Fruit fly (Drosophila melanogaster) whole organism, embryonic: ENCODE data around the gene ghi.

Experiments used
- Ada2b ChIP-seq: fragments of 200-800 bp; sonication (Bioruptor generic); IDR thresholded peaks from 2 replicates; pipeline ENCODE4 v1.3.6; 2022; ENCODE audit warnings: missing biosample characterization, missing genetic modification characterization
- Aef1 ChIP-seq: fragments of 200-800 bp; sonication (Bioruptor generic); IDR thresholded peaks from 3 replicates; pipeline ENCODE4 v1.3.6; 2022; ENCODE audit warnings: missing biosample characterization, missing genetic modification characterization
- Atf3 ChIP-seq: fragments of 200-800 bp; sonication (Bioruptor generic); optimal IDR thresholded peaks from 3 replicates; lab custom pipeline; 2016; ENCODE audit warnings: missing biosample characterization, missing genetic modification characterization
- Awh ChIP-seq: fragments of 200-800 bp; sonication (Bioruptor generic); IDR thresholded peaks from 2 replicates; pipeline ENCODE4, ENCODE4 v1.3.6; 2022; ENCODE audit warnings: missing biosample characterization, missing genetic modification characterization
- B-H2 ChIP-seq: fragments of 200-800 bp; sonication (Bioruptor generic); optimal IDR thresholded peaks from 2 replicates; lab custom pipeline; 2018; ENCODE audit warnings: missing biosample characterization, mild to moderate bottlenecking, missing genetic modification characterization
- CG12299 ChIP-seq: fragments of 200-800 bp; sonication (Bioruptor generic); optimal IDR thresholded peaks from 2 replicates; lab custom pipeline; 2018; ENCODE audit warnings: missing biosample characterization, mild to moderate bottlenecking, missing genetic modification characterization
- CG13624 ChIP-seq: fragments of 200-800 bp; sonication (Bioruptor generic); optimal IDR thresholded peaks from 2 replicates; lab custom pipeline; 2016; ENCODE audit warnings: missing biosample characterization, missing genetic modification characterization
- CG15696 ChIP-seq: fragments of 200-800 bp; sonication (Bioruptor generic); optimal IDR thresholded peaks from 2 replicates; lab custom pipeline; 2019; ENCODE audit warnings: missing biosample characterization, mild to moderate bottlenecking, missing genetic modification characterization, moderate library complexity
- CG17328 ChIP-seq: fragments of 200-800 bp; sonication (Bioruptor generic); IDR thresholded peaks from 2 replicates; pipeline ENCODE4 v1.3.6; 2022; ENCODE audit warnings: missing biosample characterization, missing genetic modification characterization
- CG17912 ChIP-seq: fragments of 200-800 bp; sonication (Bioruptor generic); optimal IDR thresholded peaks from 2 replicates; lab custom pipeline; 2018; ENCODE audit warnings: missing biosample characterization, mild to moderate bottlenecking, missing genetic modification characterization
- CG18262 ChIP-seq: fragments of 200-800 bp; optimal IDR thresholded peaks from 3 replicates; lab custom pipeline; 2019; ENCODE audit warnings: missing biosample characterization, mild to moderate bottlenecking, missing genetic modification characterization, moderate library complexity
- CG1832 ChIP-seq: fragments of 200-800 bp; sonication (Bioruptor generic); optimal IDR thresholded peaks from 2 replicates; lab custom pipeline; 2017; ENCODE audit warnings: missing biosample characterization, mild to moderate bottlenecking, missing genetic modification characterization, inconsistent platforms
- CG2116 ChIP-seq: fragments of 200-800 bp; sonication (Bioruptor generic); optimal IDR thresholded peaks from 3 replicates; lab custom pipeline; 2018; ENCODE audit warnings: missing biosample characterization, mild to moderate bottlenecking, missing genetic modification characterization
- CG30431 ChIP-seq: fragments of 200-800 bp; sonication (Bioruptor generic); optimal IDR thresholded peaks from 2 replicates; lab custom pipeline; 2017; ENCODE audit warnings: missing biosample characterization, missing genetic modification characterization
- CG3163 ChIP-seq: fragments of 200-800 bp; sonication (Bioruptor generic); optimal IDR thresholded peaks from 3 replicates; lab custom pipeline; 2016; ENCODE audit warnings: missing biosample characterization, missing genetic modification characterization
- CG32772 ChIP-seq: fragments of 200-800 bp; sonication (Bioruptor generic); IDR thresholded peaks from 2 replicates; pipeline ENCODE4 v1.3.6; 2022; ENCODE audit warnings: missing biosample characterization, missing genetic modification characterization
- CG4707 ChIP-seq: fragments of 200-800 bp; sonication (Bioruptor generic); optimal IDR thresholded peaks from 2 replicates; lab custom pipeline; 2018; ENCODE audit warnings: missing biosample characterization, mild to moderate bottlenecking, missing genetic modification characterization, moderate library complexity
- CG7963 ChIP-seq: fragments of 200-800 bp; sonication (Bioruptor generic); IDR thresholded peaks from 3 replicates; pipeline ENCODE4 v1.3.6; 2022; ENCODE audit warnings: missing biosample characterization, missing genetic modification characterization; ENCODE audit not compliant: partially characterized antibody
- CG8281 ChIP-seq: fragments of 200-800 bp; sonication (Bioruptor generic); optimal IDR thresholded peaks from 2 replicates; lab custom pipeline; 2018; ENCODE audit warnings: missing biosample characterization, mild to moderate bottlenecking, missing genetic modification characterization, moderate library complexity
- CG8478 ChIP-seq: fragments of >200 bp; optimal IDR thresholded peaks from 2 replicates; lab custom pipeline; 2018
- D19A ChIP-seq: fragments of 200-800 bp; optimal IDR thresholded peaks from 3 replicates; lab custom pipeline; 2019; ENCODE audit warnings: missing biosample characterization, mild to moderate bottlenecking, missing genetic modification characterization, moderate library complexity
- Eip74EF ChIP-seq, 2 experiments: fragments of 200-800 bp in 1 of 2; fragments of >200 bp in 1 of 2; sonication (Bioruptor generic) in 1 of 2; optimal IDR thresholded peaks; 2 replicates each; lab custom pipeline; 2017 to 2019; ENCODE audit warnings: missing biosample characterization in 2 of 2, missing genetic modification characterization in 2 of 2, mild to moderate bottlenecking in 1 of 2, moderate library complexity in 1 of 2
- Hey ChIP-seq: fragments of 200-800 bp; sonication (Bioruptor generic); optimal IDR thresholded peaks from 3 replicates; lab custom pipeline; 2018; ENCODE audit warnings: missing biosample characterization, mild to moderate bottlenecking, missing genetic modification characterization
- Hmx ChIP-seq: fragments of 200-800 bp; sonication (Bioruptor generic); optimal IDR thresholded peaks from 2 replicates; lab custom pipeline; 2016; ENCODE audit warnings: missing biosample characterization, missing genetic modification characterization
- Hr39 ChIP-seq: fragments of >200 bp; optimal IDR thresholded peaks from 2 replicates; lab custom pipeline; 2017
- Mrtf ChIP-seq: fragments of 200-800 bp; sonication (Bioruptor generic); IDR thresholded peaks from 3 replicates; pipeline ENCODE4 v1.3.6; 2022; ENCODE audit warnings: missing biosample characterization, missing genetic modification characterization
- Neu2 ChIP-seq: fragments of 200-800 bp; sonication (Bioruptor generic); optimal IDR thresholded peaks from 3 replicates; lab custom pipeline; 2016; ENCODE audit warnings: missing biosample characterization, missing genetic modification characterization, borderline replicate concordance
- PHDP ChIP-seq: fragments of 200-800 bp; sonication (Bioruptor generic); optimal IDR thresholded peaks from 3 replicates; lab custom pipeline; 2018; ENCODE audit warnings: missing biosample characterization, mild to moderate bottlenecking, missing genetic modification characterization, moderate library complexity
- Ravus ChIP-seq: fragments of 200-800 bp; sonication (Bioruptor generic); IDR thresholded peaks from 2 replicates; pipeline ENCODE4 v1.3.6; 2022; ENCODE audit warnings: missing biosample characterization, missing genetic modification characterization
- Stat92E ChIP-seq, 3 experiments: fragments of >200 bp in 2 of 3; fragments of 200-800 bp in 1 of 3; sonication (Bioruptor generic) in 1 of 3; optimal IDR thresholded peaks; 2 replicates each; lab custom pipeline; 2017 to 2019; ENCODE audit warnings: missing biosample characterization in 3 of 3, missing genetic modification characterization in 3 of 3, mild to moderate bottlenecking in 1 of 3, moderate library complexity in 1 of 3
- TFAM ChIP-seq: fragments of 200-800 bp; sonication (Bioruptor generic); optimal IDR thresholded peaks from 2 replicates; lab custom pipeline; 2017; ENCODE audit warnings: missing biosample characterization, missing genetic modification characterization, inconsistent platforms
- crol ChIP-seq: fragments of 200-800 bp; sonication (Bioruptor generic); IDR thresholded peaks from 2 replicates; pipeline ENCODE4 v1.3.6; 2022; ENCODE audit warnings: missing biosample characterization, missing genetic modification characterization
- dm ChIP-seq: fragments of 200-800 bp; sonication (Bioruptor generic); optimal IDR thresholded peaks from 3 replicates; lab custom pipeline; 2016; ENCODE audit warnings: missing biosample characterization, missing genetic modification characterization
- esg ChIP-seq: fragments of 200-800 bp; sonication (Bioruptor generic); conservative IDR thresholded peaks from 2 replicates; pipeline ENCODE4 v1.3.6; 2022; ENCODE audit warnings: missing biosample characterization, missing genetic modification characterization
- gcm2 ChIP-seq: fragments of 200-800 bp; sonication (Bioruptor generic); optimal IDR thresholded peaks from 2 replicates; lab custom pipeline; 2016; ENCODE audit warnings: missing biosample characterization, missing genetic modification characterization
- grn ChIP-seq: fragments of 200-800 bp; sonication (Bioruptor generic); optimal IDR thresholded peaks from 3 replicates; lab custom pipeline; 2017; ENCODE audit warnings: missing biosample characterization, missing genetic modification characterization
- hkb ChIP-seq, 2 experiments: fragments of 200-800 bp in 1 of 2; fragments of >200 bp in 1 of 2; sonication (Bioruptor generic) in 1 of 2; IDR thresholded peaks in 1 of 2; optimal IDR thresholded peaks in 1 of 2; 2 replicates each; pipeline versions ENCODE4 v1.3.6 to Lab custom; 2017 to 2022; ENCODE audit warnings: missing biosample characterization in 1 of 2, missing genetic modification characterization in 1 of 2
- kni ChIP-seq: fragments of 200-800 bp; sonication (Bioruptor generic); optimal IDR thresholded peaks from 3 replicates; lab custom pipeline; 2017; ENCODE audit warnings: mild to moderate bottlenecking, missing biosample characterization, missing genetic modification reagents, missing genetic modification characterization
- lbe ChIP-seq: fragments of 200-800 bp; sonication (Bioruptor generic); optimal IDR thresholded peaks from 2 replicates; lab custom pipeline; 2016; ENCODE audit warnings: missing biosample characterization, mild to moderate bottlenecking, missing genetic modification characterization
- lov ChIP-seq, 2 experiments: fragments of 200-800 bp in 1 of 2; fragments of >200 bp in 1 of 2; sonication (Bioruptor generic) in 1 of 2; IDR thresholded peaks in 1 of 2; optimal IDR thresholded peaks in 1 of 2; 2 replicates in 1 of 2; 3 replicates in 1 of 2; pipeline versions ENCODE4 v1.3.6 to Lab custom; 2017 to 2022; ENCODE audit warnings: missing biosample characterization in 1 of 2, missing genetic modification characterization in 1 of 2
- mld ChIP-seq: fragments of 200-800 bp; sonication (Bioruptor generic); IDR thresholded peaks from 3 replicates; pipeline ENCODE4 v1.3.6; 2022; ENCODE audit warnings: missing biosample characterization, missing genetic modification characterization; ENCODE audit not compliant: partially characterized antibody
- pum ChIP-seq: fragments of 200-800 bp; sonication (Bioruptor generic); optimal IDR thresholded peaks from 2 replicates; lab custom pipeline; 2016; ENCODE audit warnings: missing biosample characterization, missing genetic modification characterization
- scrt ChIP-seq: fragments of 200-800 bp; sonication (Bioruptor generic); optimal IDR thresholded peaks from 2 replicates; lab custom pipeline; 2018; ENCODE audit warnings: missing biosample characterization, mild to moderate bottlenecking, missing genetic modification characterization, moderate library complexity
- slou ChIP-seq: fragments of 200-800 bp; sonication (Bioruptor generic); optimal IDR thresholded peaks from 3 replicates; lab custom pipeline; 2016; ENCODE audit warnings: missing biosample characterization, missing genetic modification characterization
- sna ChIP-seq: fragments of 200-800 bp; sonication (Bioruptor generic); IDR thresholded peaks from 2 replicates; pipeline ENCODE4 v1.3.6; 2022; ENCODE audit warnings: missing biosample characterization, missing genetic modification characterization; ENCODE audit not compliant: partially characterized antibody
- tna ChIP-seq: fragments of 200-800 bp; sonication (Bioruptor generic); IDR thresholded peaks from 2 replicates; pipeline ENCODE4 v1.3.6; 2022; ENCODE audit warnings: missing biosample characterization, missing genetic modification characterization; ENCODE audit not compliant: partially characterized antibody
- trh ChIP-seq: fragments of 200-800 bp; sonication (Bioruptor generic); optimal IDR thresholded peaks from 2 replicates; lab custom pipeline; 2016; ENCODE audit warnings: missing biosample characterization, missing genetic modification characterization
- usp ChIP-seq: fragments of >200 bp; optimal IDR thresholded peaks from 2 replicates; lab custom pipeline; 2017; ENCODE audit warnings: missing biosample characterization, missing genetic modification characterization
- vfl ChIP-seq: fragments of 200-800 bp; sonication (Bioruptor generic); optimal IDR thresholded peaks from 2 replicates; lab custom pipeline; 2016; ENCODE audit warnings: missing biosample characterization, missing genetic modification characterization
- vvl ChIP-seq: fragments of 200-800 bp; sonication (Bioruptor generic); IDR thresholded peaks from 2 replicates; pipeline ENCODE4 v1.3.6; 2022; ENCODE audit warnings: missing biosample characterization, missing genetic modification characterization

The ghi gene

dm6 chr3L:9457619-9458092 is 6.0 kb downstream of the ghi start, which contains the start of gene CG3437 (continued):
- peak; percentile 95 for TF ChIP-seq CG4707 (GFP tag; lab: Kevin White, UChicago)
- peak; percentile 91 for TF ChIP-seq CG3163
- TF ChIP-seq Aef1 (GFP tag; lab: Robert Waterston, UW), result peak; percentile 99
- TF ChIP-seq Stat92E (GFP tag; optimal IDR thresholded peaks at IDR 0.05; lab: Kevin White, UChicago), result peak in 1 of 3 experiments; percentile 91
- peak; percentile 98 for TF ChIP-seq Atf3
- peak; percentile 34 for TF ChIP-seq hkb (optimal IDR thresholded peaks at IDR 0.05; lab: Kevin White, UChicago)
- peak; percentile 99 for TF ChIP-seq hkb (GFP tag; IDR thresholded peaks at IDR 0.05; lab: Robert Waterston, UW)
- TF ChIP-seq scrt, result peak; percentile 97
- peak; percentile 99 for TF ChIP-seq CG17328 (GFP tag; lab: Robert Waterston, UW)
- TF ChIP-seq CG7963, result no peak
- peak; percentile 95 for TF ChIP-seq dm (GFP tag; lab: Kevin White, UChicago)
- peak; percentile 94 for TF ChIP-seq Hey (tag; lab: Kevin White, UChicago)
- TF ChIP-seq CG12299 (tag; lab: Kevin White, UChicago), result peak; percentile 97
- TF ChIP-seq CG8478 (lab: Kevin White, UChicago), result no peak
- peak; percentile 94 for TF ChIP-seq TFAM
- TF ChIP-seq CG8281 (tag; lab: Kevin White, UChicago), result peak; percentile 93
- TF ChIP-seq lbe (GFP tag; lab: Kevin White, UChicago), result peak; percentile 97
- TF ChIP-seq CG18262, result peak; percentile 96
- peak; percentile 99 for TF ChIP-seq Awh (GFP tag; lab: Robert Waterston, UW)
- no peak for TF ChIP-seq tna (GFP tag; lab: Robert Waterston, UW)
- peak; percentile 99 for TF ChIP-seq PHDP (tag; lab: Kevin White, UChicago)
- peak; percentile 93 for TF ChIP-seq trh (GFP tag; lab: Kevin White, UChicago)
- TF ChIP-seq Eip74EF (GFP tag; optimal IDR thresholded peaks at IDR 0.05; lab: Kevin White, UChicago), result peak in 1 of 2 experiments; percentile 96
- TF ChIP-seq Hmx (GFP tag; lab: Kevin White, UChicago), result peak; percentile 96
- peak; percentile 99 for TF ChIP-seq Mrtf (GFP tag; lab: Robert Waterston, UW)
- no peak for TF ChIP-seq usp
- peak; percentile 85 for TF ChIP-seq D19A (tag; lab: Kevin White, UChicago)
- TF ChIP-seq lov (optimal IDR thresholded peaks at IDR 0.05; lab: Kevin White, UChicago), result no peak
- TF ChIP-seq lov (GFP tag; IDR thresholded peaks at IDR 0.05; lab: Robert Waterston, UW), result peak; percentile 100
- peak; percentile 99 for TF ChIP-seq B-H2 (GFP tag; lab: Kevin White, UChicago)
- TF ChIP-seq pum (GFP tag; lab: Kevin White, UChicago), result peak; percentile 99
- TF ChIP-seq CG1832 (GFP tag; lab: Kevin White, UChicago), result no peak
- peak; percentile 99 for TF ChIP-seq esg
- TF ChIP-seq CG32772, result peak; percentile 100
- peak; percentile 96 for TF ChIP-seq Ravus
- TF ChIP-seq gcm2 (GFP tag; lab: Kevin White, UChicago), result peak; percentile 97
- peak; percentile 85 for TF ChIP-seq crol (GFP tag; lab: Robert Waterston, UW)
- TF ChIP-seq sna (GFP tag; lab: Robert Waterston, UW), result no peak; the same call in 1 of the 2 replicates
- peak; percentile 90 for TF ChIP-seq CG2116 (GFP tag; lab: Kevin White, UChicago)
- no peak for TF ChIP-seq mld
- TF ChIP-seq vfl (GFP tag; lab: Kevin White, UChicago), result peak; percentile 97
- TF ChIP-seq kni (GFP tag; lab: Kevin White, UChicago), result peak; percentile 97
- TF ChIP-seq slou (GFP tag; lab: Kevin White, UChicago), result peak; percentile 95
- peak; percentile 98 for TF ChIP-seq CG15696 (tag; lab: Kevin White, UChicago)
- no peak for TF ChIP-seq Hr39 (lab: Kevin White, UChicago)
- TF ChIP-seq Ada2b (GFP tag; lab: Robert Waterston, UW), result peak; percentile 99
- TF ChIP-seq Neu2, result peak; percentile 95
- TF ChIP-seq CG13624 (GFP tag; lab: Kevin White, UChicago), result peak; percentile 99
- peak; percentile 98 for TF ChIP-seq CG30431 (GFP tag; lab: Kevin White, UChicago)
- peak; percentile 95 for TF ChIP-seq CG17912 (GFP tag; lab: Kevin White, UChicago)
- peak; percentile 100 for TF ChIP-seq vvl (GFP tag; lab: Robert Waterston, UW)
- peak; percentile 80 for TF ChIP-seq grn (GFP tag; lab: Kevin White, UChicago)
